Worm (Caenorhabditis elegans): ENCODE measurements around the gene K11H3.3.
A peak's percentile ranks its signal among the peaks of the same experiment; 100 is the strongest.

DNA sequence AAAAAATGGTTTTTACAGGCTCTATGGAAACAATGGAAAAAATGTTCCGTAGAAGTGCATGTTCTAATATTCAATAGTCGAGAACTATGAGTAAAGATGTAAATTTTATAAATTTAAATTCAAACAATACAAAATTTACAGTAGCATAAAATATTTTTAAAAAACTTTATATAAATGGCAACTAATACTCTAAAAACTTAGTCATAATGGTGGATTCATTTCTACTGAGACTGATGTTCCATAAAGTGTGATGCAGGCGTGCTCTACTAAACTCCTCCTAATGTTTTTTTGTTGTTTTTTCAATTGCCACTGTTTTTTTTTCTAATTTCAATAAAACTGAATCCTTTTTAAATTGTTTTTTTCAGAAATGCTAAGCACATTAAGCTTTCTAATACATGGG is 43.5 kb upstream of the K11H3.3 start, which contains the start of gene gtap-2:
- TF ChIP-seq W03F9.2 (tag; optimal IDR thresholded peaks at IDR 0.05) (peak; percentile 56), him-1 (tag; optimal IDR thresholded peaks at IDR 0.05) (no peak), dao-5 (tag; optimal IDR thresholded peaks at IDR 0.05) (no peak)

Data from whole organism, L4/young adult.